Worm (Caenorhabditis elegans) whole organism, L1 larva: ENCODE results near the gene ZC239.5.

Experiments
- ces-1 ChIP-seq: fragments of 150-350 bp; optimal IDR thresholded peaks from 2 replicates; lab custom pipeline; 2014; ENCODE audit warnings: missing biosample characterization, missing genetic modification reagents, missing genetic modification characterization
- nhr-11 ChIP-seq: fragments of 150-350 bp; optimal IDR thresholded peaks from 2 replicates; lab custom pipeline; 2014; ENCODE audit warnings: missing biosample characterization, missing genetic modification characterization
- unc-30 ChIP-seq: sonication (generic microtip); optimal IDR thresholded peaks from 2 replicates; lab custom pipeline; 2017; ENCODE audit warnings: missing biosample characterization, missing genetic modification characterization
- ztf-4 ChIP-seq: fragments of 150-350 bp; optimal IDR thresholded peaks from 2 replicates; lab custom pipeline; 2014; ENCODE audit warnings: missing biosample characterization, missing genetic modification characterization

ce11 chrII:3259254-3259653, 48.8 kb downstream of the ZC239.5 start, which contains the start of gene gcy-19:
- TF ChIP-seq ces-1 (no peak), ztf-4 (tag; lab: Kevin White, UChicago) (no peak), nhr-11 (tag; lab: Kevin White, UChicago) (no peak), unc-30 (tag; lab: Kevin White, UChicago) (no peak)
